Fruit fly (Drosophila melanogaster) whole organism, wandering third instar larva: Measurements from ENCODE around the gene CG5478.

Source experiments
- Abd-B ChIP-seq: fragments of >200 bp; optimal IDR thresholded peaks from 2 replicates; lab custom pipeline; 2017; ENCODE audit warnings: missing biosample characterization, missing genetic modification characterization
- CG32264 ChIP-seq: fragments of 200-800 bp; sonication (Bioruptor generic); optimal IDR thresholded peaks from 2 replicates; lab custom pipeline; 2016; ENCODE audit warnings: missing biosample characterization, missing genetic modification characterization
- CG9705 ChIP-seq: fragments of 200-800 bp; sonication (Bioruptor generic); optimal IDR thresholded peaks from 2 replicates; lab custom pipeline; 2018; ENCODE audit warnings: missing biosample characterization, mild to moderate bottlenecking, missing genetic modification characterization
- CrebA ChIP-seq: fragments of 200-800 bp; sonication (Bioruptor generic); optimal IDR thresholded peaks from 2 replicates; lab custom pipeline; 2016; ENCODE audit warnings: missing biosample characterization, mild to moderate bottlenecking, missing genetic modification characterization, borderline replicate concordance
- Dfd ChIP-seq: fragments of >200 bp; optimal IDR thresholded peaks from 2 replicates; lab custom pipeline; 2017; ENCODE audit warnings: missing biosample characterization, missing genetic modification characterization
- Dif ChIP-seq: fragments of 200-275, 200-300 bp; sonication (Bioruptor generic); optimal IDR thresholded peaks from 2 replicates; lab custom pipeline; 2018; ENCODE audit warnings: missing biosample characterization, missing genetic modification characterization; ENCODE audit not compliant: partially characterized antibody
- GATAd ChIP-seq: sonication (Bioruptor generic); optimal IDR thresholded peaks from 2 replicates; lab custom pipeline; 2016; ENCODE audit warnings: missing biosample characterization, missing genetic modification characterization
- HLH106 ChIP-seq: fragments of 200-800 bp; optimal IDR thresholded peaks from 3 replicates; lab custom pipeline; 2019; ENCODE audit warnings: missing biosample characterization, mild to moderate bottlenecking, missing genetic modification characterization, moderate library complexity
- Hnf4 ChIP-seq: fragments of 200-800 bp; sonication (Bioruptor generic); optimal IDR thresholded peaks from 2 replicates; lab custom pipeline; 2016; ENCODE audit warnings: missing biosample characterization, mild to moderate bottlenecking, missing genetic modification characterization
- Hr78 ChIP-seq: fragments of >200 bp; optimal IDR thresholded peaks from 2 replicates; lab custom pipeline; 2017; ENCODE audit warnings: missing biosample characterization, missing genetic modification characterization
- Hr83 ChIP-seq: fragments of 200-300 bp; sonication (Bioruptor generic); optimal IDR thresholded peaks from 2 replicates; lab custom pipeline; 2016; ENCODE audit warnings: missing biosample characterization, mild to moderate bottlenecking, missing genetic modification characterization, moderate library complexity; ENCODE audit not compliant: poor library complexity, severe bottlenecking
- Jra ChIP-seq: sonication (Bioruptor generic); optimal IDR thresholded peaks from 2 replicates; lab custom pipeline; 2016; ENCODE audit warnings: missing biosample characterization, missing genetic modification characterization
- Mio ChIP-seq: sonication (Bioruptor generic); optimal IDR thresholded peaks from 2 replicates; lab custom pipeline; 2016; ENCODE audit warnings: missing biosample characterization, missing genetic modification characterization
- Myc ChIP-seq: fragments of >200 bp; optimal IDR thresholded peaks from 2 replicates; lab custom pipeline; 2017
- N ChIP-seq: fragments of >200 bp; optimal IDR thresholded peaks from 2 replicates; lab custom pipeline; 2018; ENCODE audit warnings: missing biosample characterization, missing external identifiers, missing genetic modification characterization
- OdsH ChIP-seq: fragments of 200-800 bp; sonication (Bioruptor generic); optimal IDR thresholded peaks from 2 replicates; lab custom pipeline; 2016; ENCODE audit warnings: missing biosample characterization, mild to moderate bottlenecking, missing genetic modification characterization
- Rel ChIP-seq, 2 experiments: fragments of 200-800 bp; sonication (Bioruptor generic) in 1 of 2; optimal IDR thresholded peaks; 2 replicates in 1 of 2; 3 replicates in 1 of 2; lab custom pipeline; 2016 to 2019; ENCODE audit warnings: mild to moderate bottlenecking in 2 of 2, missing biosample characterization in 2 of 2, missing genetic modification characterization in 2 of 2, moderate library complexity in 1 of 2
- Sp1 ChIP-seq: fragments of 200-800 bp; sonication (Bioruptor generic); optimal IDR thresholded peaks from 3 replicates; lab custom pipeline; 2019; ENCODE audit warnings: missing biosample characterization, mild to moderate bottlenecking, missing genetic modification characterization, moderate library complexity
- Vsx2 ChIP-seq: fragments of 200-300, 225-300 bp; sonication (Bioruptor generic); optimal IDR thresholded peaks from 2 replicates; lab custom pipeline; 2018; ENCODE audit warnings: missing biosample characterization, missing genetic modification characterization; ENCODE audit not compliant: partially characterized antibody
- br ChIP-seq: fragments of 200-800 bp; sonication (Bioruptor generic); optimal IDR thresholded peaks from 2 replicates; lab custom pipeline; 2016; ENCODE audit warnings: missing biosample characterization, missing genetic modification characterization
- brk ChIP-seq: fragments of 200-800 bp; sonication (Bioruptor generic); optimal IDR thresholded peaks from 2 replicates; lab custom pipeline; 2016; ENCODE audit warnings: missing biosample characterization, mild to moderate bottlenecking, missing genetic modification characterization
- dl ChIP-seq, 2 experiments: fragments of 175-275, 200-275 bp in 1 of 2; fragments of 200-275 bp in 1 of 2; sonication (Bioruptor generic); optimal IDR thresholded peaks; lab custom pipeline; 2018; ENCODE audit warnings: mild to moderate bottlenecking in 2 of 2, missing biosample characterization in 2 of 2, missing genetic modification characterization in 2 of 2, moderate library complexity in 2 of 2; ENCODE audit not compliant: partially characterized antibody in 2 of 2, insufficient read depth in 1 of 2
- dmrt93B ChIP-seq: fragments of 200-800 bp; sonication (Bioruptor generic); optimal IDR thresholded peaks from 2 replicates; lab custom pipeline; 2018; ENCODE audit warnings: missing biosample characterization, mild to moderate bottlenecking, missing genetic modification characterization
- dsf ChIP-seq: sonication (Bioruptor generic); optimal IDR thresholded peaks from 2 replicates; lab custom pipeline; 2016; ENCODE audit warnings: missing biosample characterization, missing genetic modification characterization, borderline replicate concordance
- ey ChIP-seq: fragments of 200-800 bp; sonication (Bioruptor generic); optimal IDR thresholded peaks from 2 replicates; lab custom pipeline; 2016; ENCODE audit warnings: missing biosample characterization, missing genetic modification characterization
- foxo ChIP-seq, 2 experiments: fragments of 200-800 bp; sonication (Bioruptor generic); optimal IDR thresholded peaks; 2 replicates in 1 of 2; 3 replicates in 1 of 2; lab custom pipeline; 2016 to 2017; ENCODE audit warnings: missing biosample characterization in 2 of 2, missing genetic modification characterization in 2 of 2
- fru ChIP-seq: fragments of 200-800 bp; sonication (Bioruptor generic); optimal IDR thresholded peaks from 3 replicates; lab custom pipeline; 2016; ENCODE audit warnings: missing biosample characterization, mild to moderate bottlenecking, missing genetic modification characterization
- h ChIP-seq: fragments of 200-800 bp; sonication (Bioruptor generic); optimal IDR thresholded peaks from 3 replicates; lab custom pipeline; 2016; ENCODE audit warnings: missing biosample characterization, mild to moderate bottlenecking, missing genetic modification characterization
- jim ChIP-seq: fragments of 175-275, 200-325 bp; sonication (Bioruptor generic); optimal IDR thresholded peaks from 2 replicates; lab custom pipeline; 2016; ENCODE audit warnings: missing biosample characterization, mild to moderate bottlenecking, missing genetic modification characterization
- lola ChIP-seq: fragments of >200 bp; optimal IDR thresholded peaks from 2 replicates; lab custom pipeline; 2017; ENCODE audit warnings: missing biosample characterization, missing genetic modification characterization
- pan ChIP-seq: fragments of >200 bp; optimal IDR thresholded peaks from 2 replicates; lab custom pipeline; 2017
- psq ChIP-seq: fragments of 200-800 bp; sonication (Bioruptor generic); optimal IDR thresholded peaks from 3 replicates; lab custom pipeline; 2017; ENCODE audit warnings: missing biosample characterization, mild to moderate bottlenecking, missing genetic modification characterization, moderate library complexity
- rgr ChIP-seq: fragments of 200-800 bp; sonication (Bioruptor generic); optimal IDR thresholded peaks from 3 replicates; lab custom pipeline; 2016; ENCODE audit warnings: missing biosample characterization, mild to moderate bottlenecking, missing genetic modification characterization
- sage ChIP-seq: fragments of 200-800 bp; sonication (Bioruptor generic); optimal IDR thresholded peaks from 2 replicates; lab custom pipeline; 2016; ENCODE audit warnings: missing biosample characterization, mild to moderate bottlenecking, missing genetic modification characterization
- sv ChIP-seq: fragments of 200-800 bp; sonication (Bioruptor generic); optimal IDR thresholded peaks from 3 replicates; lab custom pipeline; 2016; ENCODE audit warnings: missing biosample characterization, missing genetic modification characterization
- tai ChIP-seq: sonication (Bioruptor generic); optimal IDR thresholded peaks from 2 replicates; lab custom pipeline; 2016; ENCODE audit warnings: missing biosample characterization, missing genetic modification characterization
- usp ChIP-seq: fragments of >200 bp; optimal IDR thresholded peaks from 2 replicates; lab custom pipeline; 2017; ENCODE audit warnings: missing biosample characterization, missing genetic modification characterization
- woc ChIP-seq: sonication (Bioruptor generic); optimal IDR thresholded peaks from 2 replicates; lab custom pipeline; 2016; ENCODE audit warnings: missing biosample characterization, mild to moderate bottlenecking, missing genetic modification characterization

Gene CG5478

DNA sequence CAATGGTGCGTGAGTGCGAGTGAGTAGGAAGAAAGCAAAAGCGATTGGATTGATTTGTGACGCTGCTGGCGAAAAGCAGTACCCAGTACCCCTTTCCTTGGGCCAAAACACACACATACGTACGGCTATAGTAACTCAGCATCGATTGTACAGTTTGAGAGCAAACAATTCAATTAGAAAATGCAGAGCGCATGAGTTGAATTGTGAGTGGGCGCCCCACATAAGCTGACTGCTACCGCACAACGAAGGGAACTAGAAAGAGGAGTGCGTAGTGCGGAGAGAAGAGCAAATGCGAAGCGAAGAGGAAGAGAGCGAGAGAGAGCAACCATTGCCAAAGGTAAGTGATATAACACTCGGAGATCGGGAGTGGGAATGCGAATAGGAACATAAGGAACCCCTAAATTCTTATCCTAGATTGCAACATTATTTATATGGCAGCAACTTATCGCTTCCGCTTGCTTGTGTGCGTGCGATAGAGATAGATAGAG is 40.0 kb upstream of the CG5478 start:
- TF ChIP-seq dmrt93B (no peak), CG32264 (GFP tag; lab: Kevin White, UChicago) (no peak), h (GFP tag; lab: Kevin White, UChicago) (no peak), N (GFP tag; lab: Kevin White, UChicago) (no peak), Myc (lab: Kevin White, UChicago) (no peak), psq (GFP tag; lab: Kevin White, UChicago) (peak; percentile 99), GATAd (GFP tag; lab: Kevin White, UChicago) (no peak), Dfd (GFP tag; lab: Kevin White, UChicago) (no peak), dsf (GFP tag; lab: Kevin White, UChicago) (no peak), lola (GFP tag; lab: Kevin White, UChicago) (no peak), dl (GFP tag; optimal IDR thresholded peaks at IDR 0.05; lab: Kevin White, UChicago; ENCODE audit: insufficient read depth in 1 of 2, partially characterized antibody in 2 of 2) (peak; percentile 85 to 95), Dif (GFP tag; lab: Kevin White, UChicago) (peak; percentile 98), Sp1 (GFP tag; lab: Kevin White, UChicago) (peak; percentile 29), Vsx2 (peak; percentile 92), pan (lab: Kevin White, UChicago) (no peak), br (GFP tag; lab: Kevin White, UChicago) (no peak)

DNA sequence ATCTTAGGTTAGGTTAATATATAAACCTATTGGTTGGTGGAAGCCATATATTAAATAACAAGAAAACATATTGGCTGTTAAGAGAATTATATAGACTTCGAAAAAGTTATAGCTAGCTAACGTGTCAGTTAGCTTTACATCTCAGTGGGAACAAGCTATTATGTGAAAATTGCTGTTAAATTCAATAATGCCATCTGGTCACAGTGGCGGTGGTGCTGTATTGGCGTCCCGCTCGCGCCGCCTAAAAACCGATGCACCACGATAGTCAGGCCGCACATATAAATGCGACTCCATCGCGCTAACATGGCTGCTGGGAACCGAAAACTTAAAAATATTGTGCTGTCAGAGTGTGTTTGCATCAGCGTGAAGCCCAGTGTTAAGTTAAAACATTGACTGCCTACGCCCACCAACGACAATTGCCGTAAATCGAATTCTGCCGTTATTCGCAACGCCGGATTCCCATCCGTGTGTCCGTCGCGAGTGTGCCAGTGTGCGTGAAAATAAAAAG is 39.5 kb upstream of the CG5478 start, which contains the start of gene Hel89B:
TSS of gene Hel89B (plus strand) at position 320 of the 508 bp plus-strand sequence.
- TF ChIP-seq Hnf4 (GFP tag; lab: Kevin White, UChicago): peak; percentile 66
- no peak for TF ChIP-seq sage (GFP tag; lab: Kevin White, UChicago)
- no peak for TF ChIP-seq Mio
- TF ChIP-seq tai (GFP tag; lab: Kevin White, UChicago): no peak
- peak; percentile 44 for TF ChIP-seq CG9705 (GFP tag; lab: Kevin White, UChicago)
- peak; percentile 31 for TF ChIP-seq sv (GFP tag; lab: Kevin White, UChicago)
- TF ChIP-seq dsf (GFP tag; lab: Kevin White, UChicago): peak; percentile 4
- TF ChIP-seq Abd-B: peak; percentile 31
- peak; percentile 99 for TF ChIP-seq N (GFP tag; lab: Kevin White, UChicago)
- TF ChIP-seq rgr: peak; percentile 25
- peak; percentile 74 for TF ChIP-seq lola (GFP tag; lab: Kevin White, UChicago)
- peak; percentile 57 for TF ChIP-seq Dif (GFP tag; lab: Kevin White, UChicago)
- peak; percentile 46 for TF ChIP-seq fru (GFP tag; lab: Kevin White, UChicago)
- no peak for TF ChIP-seq jim (GFP tag; lab: Kevin White, UChicago)
- peak; percentile 67 for TF ChIP-seq woc (GFP tag; lab: Kevin White, UChicago)
- TF ChIP-seq GATAd (GFP tag; lab: Kevin White, UChicago): no peak
- TF ChIP-seq brk: no peak
- peak; percentile 30 for TF ChIP-seq Myc (lab: Kevin White, UChicago)
- peak; percentile 28 for TF ChIP-seq ey
- peak; percentile 48 for TF ChIP-seq Jra
- no peak for TF ChIP-seq Sp1 (GFP tag; lab: Kevin White, UChicago)
- no peak for TF ChIP-seq usp (GFP tag; lab: Kevin White, UChicago)
- peak; percentile 59 for TF ChIP-seq HLH106 (tag; lab: Kevin White, UChicago)
- no peak for TF ChIP-seq psq (GFP tag; lab: Kevin White, UChicago)
- TF ChIP-seq foxo (GFP tag; optimal IDR thresholded peaks at IDR 0.05; lab: Kevin White, UChicago): peak; percentile 25 to 29
- TF ChIP-seq Hr83 (GFP tag; lab: Kevin White, UChicago): peak; percentile 31
- no peak for TF ChIP-seq Rel (GFP tag; optimal IDR thresholded peaks at IDR 0.05; lab: Kevin White, UChicago)
- TF ChIP-seq Rel (tag; optimal IDR thresholded peaks at IDR 0.05; lab: Kevin White, UChicago): peak; percentile 3
- TF ChIP-seq Hr78 (GFP tag; lab: Kevin White, UChicago): peak; percentile 83
- TF ChIP-seq dl (GFP tag; optimal IDR thresholded peaks at IDR 0.05; lab: Kevin White, UChicago; ENCODE audit: insufficient read depth in 1 of 2, partially characterized antibody in 2 of 2): peak in 1 of 2 experiments; percentile 28
- TF ChIP-seq Vsx2: no peak
- TF ChIP-seq h (GFP tag; lab: Kevin White, UChicago): peak; percentile 7
- no peak for TF ChIP-seq Dfd (GFP tag; lab: Kevin White, UChicago)
- TF ChIP-seq dmrt93B: no peak
- no peak for TF ChIP-seq CrebA
- TF ChIP-seq pan (lab: Kevin White, UChicago): no peak
- TF ChIP-seq OdsH: no peak
- peak; percentile 27 for TF ChIP-seq br (GFP tag; lab: Kevin White, UChicago)
- TF ChIP-seq CG32264 (GFP tag; lab: Kevin White, UChicago): no peak
- TF ChIP-seq, all 38 proteins: peak for 22
